Fruit fly (Drosophila melanogaster): ENCODE results near the gene Crk.
A peak's percentile ranks its signal among the peaks of the same experiment; 100 is the strongest.

Gene Crk

DNA sequence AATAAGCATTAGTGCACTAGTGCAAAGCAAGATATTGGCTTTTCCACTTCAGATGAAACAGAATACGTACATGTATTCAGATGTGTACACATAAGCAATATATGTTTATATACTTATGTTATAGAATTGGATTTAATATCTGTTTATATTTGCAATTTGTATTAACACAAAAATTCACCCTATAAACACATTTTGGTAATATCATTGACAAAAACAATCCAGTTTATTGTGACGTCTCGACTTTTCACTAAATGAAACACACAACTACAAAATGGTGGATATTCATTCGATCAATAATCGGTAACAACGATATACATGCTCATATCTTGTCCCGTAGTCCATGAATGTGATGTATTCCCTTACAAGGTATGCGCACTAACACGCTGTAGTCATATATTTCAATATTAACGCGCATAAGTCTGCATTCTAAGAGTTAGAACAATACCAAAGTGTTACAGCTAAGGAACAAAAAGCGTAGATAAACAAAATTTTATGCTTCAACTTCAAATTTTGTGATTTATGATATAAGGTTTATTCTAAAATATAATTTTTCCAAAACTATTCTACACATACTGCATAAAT, 4.3 kb upstream of the Crk start, which contains the start of gene CG31998 (continued):
- TF ChIP-seq CG7357 (GFP tag; IDR thresholded peaks at IDR 0.05) (peak; percentile 97), disco-r (GFP tag; optimal IDR thresholded peaks at IDR 0.05) (no peak), Lim3 (GFP tag; IDR thresholded peaks at IDR 0.05) (no peak), Hmr (GFP tag; optimal IDR thresholded peaks at IDR 0.05) (no peak), Lhr (GFP tag; optimal IDR thresholded peaks at IDR 0.05) (peak; percentile 49), Sry-δ (GFP tag; optimal IDR thresholded peaks at IDR 0.05) (peak; percentile 72), NfI (GFP tag; optimal IDR thresholded peaks at IDR 0.05) (no peak), org-1 (GFP tag; optimal IDR thresholded peaks at IDR 0.05) (no peak), CG14710 (tag; optimal IDR thresholded peaks at IDR 0.05) (no peak), odd (GFP tag; optimal IDR thresholded peaks at IDR 0.05) (no peak), CG9797 (GFP tag; optimal IDR thresholded peaks at IDR 0.05) (no peak), ssp (GFP tag; IDR thresholded peaks at IDR 0.05) (peak; percentile 100), CG2202 (tag; optimal IDR thresholded peaks at IDR 0.05) (no peak), CG2120 (GFP tag; optimal IDR thresholded peaks at IDR 0.05) (no peak), CG2116 (GFP tag; optimal IDR thresholded peaks at IDR 0.05) (peak; percentile 36), pum (GFP tag; optimal IDR thresholded peaks at IDR 0.05) (no peak), CHES-1-like (GFP tag; optimal IDR thresholded peaks at IDR 0.05) (peak; percentile 14), CG33213 (GFP tag; optimal IDR thresholded peaks at IDR 0.05) (peak; percentile 14), CG17802 (tag; optimal IDR thresholded peaks at IDR 0.05) (peak; percentile 98), CG3995 (GFP tag; optimal IDR thresholded peaks at IDR 0.05) (peak; percentile 58), Hr3 (GFP tag; optimal IDR thresholded peaks at IDR 0.05) (no peak), cato (GFP tag; optimal IDR thresholded peaks at IDR 0.05; ENCODE audit: borderline replicate concordance) (no peak), CG4424 (GFP tag; optimal IDR thresholded peaks at IDR 0.05) (no peak), wdn (GFP tag; IDR thresholded peaks at IDR 0.05) (no peak), emc (GFP tag; optimal IDR thresholded peaks at IDR 0.05) (no peak), Fer1 (GFP tag; optimal IDR thresholded peaks at IDR 0.05) (no peak), CG10267 (tag; optimal IDR thresholded peaks at IDR 0.05) (peak; percentile 11), repo (GFP tag; optimal IDR thresholded peaks at IDR 0.05) (no peak), Meics (GFP tag; optimal IDR thresholded peaks at IDR 0.05) (no peak), amos (GFP tag; IDR thresholded peaks at IDR 0.05; ENCODE audit: partially characterized antibody) (no peak), CG4617 (GFP tag; optimal IDR thresholded peaks at IDR 0.05; ENCODE audit: borderline replicate concordance) (peak; percentile 73), CG14441 (GFP tag; IDR thresholded peaks at IDR 0.05) (no peak), CG12659 (GFP tag; optimal IDR thresholded peaks at IDR 0.05) (peak; percentile 75), CG7928 (GFP tag; optimal IDR thresholded peaks at IDR 0.05) (no peak), CG30431 (GFP tag; optimal IDR thresholded peaks at IDR 0.05) (no peak), CG17361 (GFP tag; IDR thresholded peaks at IDR 0.05) (no peak; the same call in 2 of the 3 replicates), pho (GFP tag; optimal IDR thresholded peaks at IDR 0.05) (peak; percentile 8), lov (optimal IDR thresholded peaks at IDR 0.05) (no peak), lov (GFP tag; IDR thresholded peaks at IDR 0.05) (no peak), CG18011 (GFP tag; optimal IDR thresholded peaks at IDR 0.05) (no peak), phol (tag; optimal IDR thresholded peaks at IDR 0.05) (peak; percentile 95), row (GFP tag; IDR thresholded peaks at IDR 0.05) (peak; percentile 86), unpg (GFP tag; optimal IDR thresholded peaks at IDR 0.05) (no peak), CG3407 (GFP tag; optimal IDR thresholded peaks at IDR 0.05) (no peak), CG6272 (GFP tag; IDR thresholded peaks at IDR 0.05) (no peak), gfzf (GFP tag; optimal IDR thresholded peaks at IDR 0.05) (peak; percentile 18), CG1603 (tag; optimal IDR thresholded peaks at IDR 0.05) (peak; percentile 100), CG11723 (GFP tag; optimal IDR thresholded peaks at IDR 0.05) (peak; percentile 98), jumu (GFP tag; optimal IDR thresholded peaks at IDR 0.05) (no peak), insv (GFP tag; optimal IDR thresholded peaks at IDR 0.05) (no peak), NC2β (GFP tag; optimal IDR thresholded peaks at IDR 0.05) (peak; percentile 42)

All from whole organism, embryonic.